Fruit fly (Drosophila melanogaster) whole organism, embryonic: Measurements from ENCODE around the gene CG15449.

Experiments used
- Bgb ChIP-seq: fragments of 200-800 bp; sonication (Bioruptor generic); IDR thresholded peaks from 2 replicates; pipeline ENCODE4 v1.3.6; 2022; ENCODE audit warnings: missing biosample characterization, missing genetic modification characterization; ENCODE audit not compliant: partially characterized antibody
- Blimp-1 ChIP-seq: fragments of 200-800 bp; sonication (Bioruptor generic); optimal IDR thresholded peaks from 3 replicates; lab custom pipeline; 2018; ENCODE audit warnings: missing biosample characterization, missing genetic modification characterization, mild to moderate bottlenecking, moderate library complexity, missing genetic modification reagents
- CG11695 ChIP-seq: fragments of 200-800 bp; sonication (Bioruptor generic); IDR thresholded peaks from 3 replicates; pipeline ENCODE4 v1.3.6; 2022; ENCODE audit warnings: missing biosample characterization, missing genetic modification characterization
- CG11696 ChIP-seq: fragments of 200-800 bp; sonication (Bioruptor generic); IDR thresholded peaks from 2 replicates; pipeline ENCODE4 v1.3.6; 2022; ENCODE audit warnings: missing biosample characterization, missing genetic modification characterization
- CG12219 ChIP-seq: fragments of 200-800 bp; sonication (Bioruptor generic); optimal IDR thresholded peaks from 3 replicates; lab custom pipeline; 2018; ENCODE audit warnings: missing biosample characterization, mild to moderate bottlenecking, missing genetic modification characterization
- CG15696 ChIP-seq: fragments of 200-800 bp; sonication (Bioruptor generic); optimal IDR thresholded peaks from 2 replicates; lab custom pipeline; 2019; ENCODE audit warnings: missing biosample characterization, mild to moderate bottlenecking, missing genetic modification characterization, moderate library complexity
- CG16863 ChIP-seq: fragments of 200-800 bp; sonication (Bioruptor generic); optimal IDR thresholded peaks from 3 replicates; lab custom pipeline; 2016; ENCODE audit warnings: missing biosample characterization, missing genetic modification characterization
- CG17802 ChIP-seq: fragments of 200-800 bp; sonication (Bioruptor generic); optimal IDR thresholded peaks from 2 replicates; lab custom pipeline; 2018; ENCODE audit warnings: missing biosample characterization, mild to moderate bottlenecking, missing genetic modification characterization, moderate library complexity
- CG2116 ChIP-seq: fragments of 200-800 bp; sonication (Bioruptor generic); optimal IDR thresholded peaks from 3 replicates; lab custom pipeline; 2018; ENCODE audit warnings: missing biosample characterization, mild to moderate bottlenecking, missing genetic modification characterization
- CG2678 ChIP-seq: fragments of 200-800 bp; sonication (Bioruptor generic); optimal IDR thresholded peaks from 3 replicates; lab custom pipeline; 2019; ENCODE audit warnings: missing biosample characterization, mild to moderate bottlenecking, missing genetic modification characterization, moderate library complexity
- CG2889 ChIP-seq: fragments of 200-800 bp; sonication (Bioruptor generic); IDR thresholded peaks from 3 replicates; pipeline ENCODE4 v1.3.6; 2022; ENCODE audit warnings: missing biosample characterization, missing genetic modification characterization
- CG32532 ChIP-seq: fragments of 200-800 bp; sonication (Bioruptor generic); IDR thresholded peaks from 2 replicates; pipeline ENCODE4 v1.3.6; 2022; ENCODE audit warnings: missing biosample characterization, missing genetic modification characterization
- CG3838 ChIP-seq: fragments of 200-800 bp; sonication (Bioruptor generic); optimal IDR thresholded peaks from 3 replicates; lab custom pipeline; 2016; ENCODE audit warnings: missing biosample characterization, missing genetic modification characterization
- CG4424 ChIP-seq: fragments of 200-800 bp; sonication (Bioruptor generic); optimal IDR thresholded peaks from 3 replicates; lab custom pipeline; 2016; ENCODE audit warnings: missing biosample characterization, missing genetic modification characterization
- CG6689 ChIP-seq: fragments of 200-800 bp; sonication (Bioruptor generic); IDR thresholded peaks from 2 replicates; pipeline ENCODE4 v1.3.6; 2022; ENCODE audit warnings: missing biosample characterization, missing genetic modification characterization
- CG6813 ChIP-seq: fragments of 200-800 bp; sonication (Bioruptor generic); optimal IDR thresholded peaks from 2 replicates; lab custom pipeline; 2017; ENCODE audit warnings: missing biosample characterization, missing genetic modification characterization, mild to moderate bottlenecking, moderate library complexity, missing genetic modification reagents
- CG7987 ChIP-seq: fragments of 200-800 bp; sonication (Bioruptor generic); optimal IDR thresholded peaks from 2 replicates; lab custom pipeline; 2018; ENCODE audit warnings: missing biosample characterization, mild to moderate bottlenecking, missing genetic modification characterization, moderate library complexity
- CG8290 ChIP-seq, 3 experiments: fragments of 200-800 bp; sonication (Bioruptor generic); optimal IDR thresholded peaks; 2 replicates each; lab custom pipeline; 2016 to 2019; ENCODE audit warnings: missing biosample characterization in 3 of 3, missing genetic modification characterization in 3 of 3, mild to moderate bottlenecking in 2 of 3, moderate library complexity in 1 of 3
- CG9437 ChIP-seq: fragments of 200-800 bp; sonication (Bioruptor generic); optimal IDR thresholded peaks from 2 replicates; lab custom pipeline; 2018; ENCODE audit warnings: missing biosample characterization, mild to moderate bottlenecking, missing genetic modification characterization
- D19B ChIP-seq: fragments of 200-800 bp; sonication (Bioruptor generic); optimal IDR thresholded peaks from 2 replicates; lab custom pipeline; 2017; ENCODE audit warnings: missing biosample characterization, mild to moderate bottlenecking, missing genetic modification characterization
- Ets97D ChIP-seq: fragments of 200-800 bp; sonication (Bioruptor generic); optimal IDR thresholded peaks from 3 replicates; lab custom pipeline; 2016; ENCODE audit warnings: missing biosample characterization, missing genetic modification characterization
- GATAe ChIP-seq: fragments of 200-800 bp; sonication (Bioruptor generic); conservative IDR thresholded peaks from 2 replicates; pipeline ENCODE4 v1.3.6; 2022; ENCODE audit warnings: missing biosample characterization, missing genetic modification characterization
- Max ChIP-seq: fragments of 200-800 bp; sonication (Bioruptor generic); optimal IDR thresholded peaks from 2 replicates; lab custom pipeline; 2016; ENCODE audit warnings: missing biosample characterization, mild to moderate bottlenecking, missing genetic modification characterization
- NC2α ChIP-seq: fragments of 200-800 bp; sonication (Bioruptor generic); optimal IDR thresholded peaks from 2 replicates; lab custom pipeline; 2016; ENCODE audit warnings: missing biosample characterization, missing genetic modification characterization
- Nf-YA ChIP-seq: fragments of 200-800 bp; sonication (Bioruptor generic); IDR thresholded peaks from 2 replicates; pipeline ENCODE4 v1.3.6; 2022; ENCODE audit warnings: missing biosample characterization, missing genetic modification characterization
- NfI ChIP-seq: fragments of 200-800 bp; sonication (Bioruptor generic); optimal IDR thresholded peaks from 3 replicates; lab custom pipeline; 2018; ENCODE audit warnings: missing biosample characterization, mild to moderate bottlenecking, missing genetic modification characterization, moderate library complexity
- Pdp1 ChIP-seq, 2 experiments: fragments of 200-800 bp; sonication (Bioruptor generic); optimal IDR thresholded peaks; 3 replicates each; lab custom pipeline; 2016; ENCODE audit warnings: missing biosample characterization in 2 of 2, missing genetic modification characterization in 2 of 2, mild to moderate bottlenecking in 1 of 2, moderate library complexity in 1 of 2
- Sox100B ChIP-seq: fragments of 200-800 bp; sonication (Bioruptor generic); optimal IDR thresholded peaks from 3 replicates; lab custom pipeline; 2018; ENCODE audit warnings: missing biosample characterization, mild to moderate bottlenecking, missing genetic modification characterization
- Sox102F ChIP-seq: fragments of 200-800 bp; sonication (Bioruptor generic); optimal IDR thresholded peaks from 2 replicates; lab custom pipeline; 2018; ENCODE audit warnings: missing biosample characterization, mild to moderate bottlenecking, missing genetic modification characterization, moderate library complexity
- Sry-δ ChIP-seq: fragments of 200-800 bp; sonication (Bioruptor generic); optimal IDR thresholded peaks from 2 replicates; lab custom pipeline; 2016; ENCODE audit warnings: missing biosample characterization, missing genetic modification characterization
- al ChIP-seq: fragments of 200-800 bp; sonication (Bioruptor generic); IDR thresholded peaks from 2 replicates; pipeline ENCODE4 v1.3.6; 2022; ENCODE audit warnings: missing biosample characterization, missing genetic modification characterization
- ap ChIP-seq: fragments of 200-800 bp; sonication (Bioruptor generic); IDR thresholded peaks from 2 replicates; pipeline ENCODE4 v1.3.6; 2022; ENCODE audit warnings: missing biosample characterization, missing genetic modification characterization
- ara ChIP-seq: fragments of 200-800 bp; sonication (Bioruptor generic); IDR thresholded peaks from 2 replicates; pipeline ENCODE4 v1.3.6; 2022; ENCODE audit warnings: missing biosample characterization, missing genetic modification characterization
- bab2 ChIP-seq: fragments of 200-800 bp; sonication (Bioruptor generic); optimal IDR thresholded peaks from 2 replicates; lab custom pipeline; 2016; ENCODE audit warnings: missing biosample characterization, missing genetic modification characterization
- cg ChIP-seq: fragments of 200-800 bp; sonication (Bioruptor generic); optimal IDR thresholded peaks from 3 replicates; lab custom pipeline; 2019; ENCODE audit warnings: missing biosample characterization, mild to moderate bottlenecking, missing genetic modification characterization, moderate library complexity
- corto ChIP-seq: fragments of 200-800 bp; sonication (Bioruptor generic); optimal IDR thresholded peaks from 2 replicates; lab custom pipeline; 2016; ENCODE audit warnings: missing biosample characterization, mild to moderate bottlenecking, missing genetic modification characterization, moderate library complexity
- gcm2 ChIP-seq: fragments of 200-800 bp; sonication (Bioruptor generic); optimal IDR thresholded peaks from 2 replicates; lab custom pipeline; 2016; ENCODE audit warnings: missing biosample characterization, missing genetic modification characterization
- lab ChIP-seq: fragments of 200-800 bp; sonication (Bioruptor generic); optimal IDR thresholded peaks from 3 replicates; lab custom pipeline; 2017; ENCODE audit warnings: missing biosample characterization, missing genetic modification characterization, mild to moderate bottlenecking, moderate library complexity, missing genetic modification reagents
- lola ChIP-seq, 3 experiments: fragments of >200 bp in 2 of 3; fragments of 200-800 bp in 1 of 3; sonication (Bioruptor generic) in 1 of 3; optimal IDR thresholded peaks; 2 replicates each; lab custom pipeline; 2017 to 2019; ENCODE audit warnings: missing biosample characterization in 3 of 3, missing genetic modification characterization in 3 of 3, mild to moderate bottlenecking in 1 of 3, moderate library complexity in 1 of 3
- nerfin-2 ChIP-seq: fragments of 200-800 bp; sonication (Bioruptor generic); IDR thresholded peaks from 2 replicates; pipeline ENCODE4 v1.3.6; 2022; ENCODE audit warnings: missing biosample characterization, missing genetic modification characterization; ENCODE audit not compliant: partially characterized antibody
- nmo ChIP-seq: fragments of 200-800 bp; sonication (Bioruptor generic); optimal IDR thresholded peaks from 2 replicates; lab custom pipeline; 2018; ENCODE audit warnings: missing biosample characterization, mild to moderate bottlenecking, missing genetic modification characterization, moderate library complexity
- row ChIP-seq: fragments of 200-800 bp; sonication (Bioruptor generic); IDR thresholded peaks from 3 replicates; pipeline ENCODE4 v1.3.6; 2022; ENCODE audit warnings: missing biosample characterization, missing genetic modification characterization
- sc ChIP-seq, 3 experiments: fragments of >200 bp in 2 of 3; fragments of 200-800 bp in 1 of 3; sonication (Bioruptor generic) in 1 of 3; optimal IDR thresholded peaks; 2 replicates in 2 of 3; 3 replicates in 1 of 3; lab custom pipeline; 2017; ENCODE audit warnings: mild to moderate bottlenecking in 1 of 3, missing biosample characterization in 1 of 3, missing genetic modification characterization in 1 of 3, missing genetic modification reagents in 1 of 3
- sens ChIP-seq: fragments of 200-800 bp; sonication (Bioruptor generic); peaks from one replicate; lab custom pipeline; 2016; ENCODE audit warnings: missing biosample characterization, missing genetic modification characterization
- stwl ChIP-seq: fragments of 200-800 bp; sonication (Bioruptor generic); optimal IDR thresholded peaks from 3 replicates; lab custom pipeline; 2018; ENCODE audit warnings: missing biosample characterization, mild to moderate bottlenecking, missing genetic modification characterization, moderate library complexity
- tgo ChIP-seq: fragments of 200-800 bp; sonication (Bioruptor generic); IDR thresholded peaks from 3 replicates; pipeline ENCODE4 v1.3.6; 2022; ENCODE audit warnings: missing biosample characterization, missing genetic modification characterization
- zen ChIP-seq: fragments of 200-800 bp; sonication (Bioruptor generic); optimal IDR thresholded peaks from 3 replicates; lab custom pipeline; 2018; ENCODE audit warnings: missing biosample characterization, mild to moderate bottlenecking, missing genetic modification characterization, moderate library complexity
- zen2 ChIP-seq: fragments of 200-800 bp; sonication (Bioruptor generic); IDR thresholded peaks from 3 replicates; pipeline ENCODE4 v1.3.6; 2022; ENCODE audit warnings: missing biosample characterization, missing genetic modification characterization; ENCODE audit not compliant: partially characterized antibody
- zfh1 ChIP-seq: fragments of 200-800 bp; sonication (Bioruptor generic); IDR thresholded peaks from 3 replicates; pipeline ENCODE4 v1.3.6; 2022; ENCODE audit warnings: missing biosample characterization, missing genetic modification characterization

The CG15449 gene

DNA sequence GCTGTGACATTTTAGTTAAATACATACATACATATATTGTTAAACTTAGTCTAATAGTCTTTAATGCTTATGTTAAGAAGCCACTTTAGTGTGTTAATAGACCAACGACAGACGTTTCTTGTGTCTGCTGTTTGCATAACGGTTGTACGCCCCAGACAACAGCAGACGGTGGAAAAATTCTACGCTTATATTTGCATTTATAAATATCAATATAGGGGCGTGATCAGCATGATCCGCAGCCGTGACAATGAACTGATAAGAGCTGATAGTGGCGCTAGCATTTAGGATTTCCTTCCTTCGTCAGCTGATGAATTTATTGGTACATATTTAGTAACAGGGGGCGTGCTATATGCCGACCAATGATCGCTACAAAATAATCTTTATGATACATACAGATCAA, 25.4 kb upstream of the CG15449 start:
- no peak for TF ChIP-seq zen2 (GFP tag; lab: Robert Waterston, UW)
- no peak for TF ChIP-seq sc (optimal IDR thresholded peaks at IDR 0.05; lab: Kevin White, UChicago)
- TF ChIP-seq sc (GFP tag; optimal IDR thresholded peaks at IDR 0.05; lab: Kevin White, UChicago), result no peak
- TF ChIP-seq CG17802 (tag; lab: Kevin White, UChicago), result no peak
- TF ChIP-seq stwl (tag; lab: Kevin White, UChicago), result no peak
- no peak for TF ChIP-seq lab (GFP tag; lab: Kevin White, UChicago)
- TF ChIP-seq CG6813 (GFP tag; lab: Kevin White, UChicago), result peak; percentile 14
- TF ChIP-seq CG4424 (GFP tag; lab: Kevin White, UChicago), result no peak
- no peak for TF ChIP-seq Sry-δ (GFP tag; lab: Kevin White, UChicago)
- peak; percentile 51 for TF ChIP-seq CG7987 (GFP tag; lab: Kevin White, UChicago)
- no peak for TF ChIP-seq ap (GFP tag; lab: Robert Waterston, UW)
- no peak for TF ChIP-seq nerfin-2 (GFP tag; lab: Robert Waterston, UW)
- TF ChIP-seq Sox100B (GFP tag; lab: Kevin White, UChicago), result no peak
- TF ChIP-seq GATAe (GFP tag; lab: Robert Waterston, UW), result no peak
- no peak for TF ChIP-seq CG2116
- TF ChIP-seq CG16863 (GFP tag; lab: Kevin White, UChicago), result no peak
- no peak for TF ChIP-seq bab2
- TF ChIP-seq sens (GFP tag; lab: Kevin White, UChicago), result peak; percentile 33
- no peak for TF ChIP-seq CG9437 (GFP tag; lab: Kevin White, UChicago)
- no peak for TF ChIP-seq CG3838
- TF ChIP-seq gcm2 (GFP tag; lab: Kevin White, UChicago), result no peak
- no peak for TF ChIP-seq Ets97D (GFP tag; lab: Kevin White, UChicago)
- peak; percentile 12 for TF ChIP-seq CG15696 (tag; lab: Kevin White, UChicago)
- peak in 1 of 2 experiments; percentile 6 for TF ChIP-seq Pdp1 (GFP tag; optimal IDR thresholded peaks at IDR 0.05; lab: Kevin White, UChicago)
- TF ChIP-seq CG2678 (tag; lab: Kevin White, UChicago), result peak; percentile 2
- TF ChIP-seq Blimp-1 (GFP tag; lab: Kevin White, UChicago), result peak; percentile 11
- no peak for TF ChIP-seq D19B (GFP tag; lab: Kevin White, UChicago)
- TF ChIP-seq nmo, result no peak
- TF ChIP-seq lola (GFP tag; optimal IDR thresholded peaks at IDR 0.05; lab: Kevin White, UChicago), result no peak
- no peak for TF ChIP-seq CG12219 (GFP tag; lab: Kevin White, UChicago)
- no peak for TF ChIP-seq NC2α (GFP tag; lab: Kevin White, UChicago)
- TF ChIP-seq Bgb (GFP tag; lab: Robert Waterston, UW), result no peak
- TF ChIP-seq, all 482 proteins: peak for 7

DNA sequence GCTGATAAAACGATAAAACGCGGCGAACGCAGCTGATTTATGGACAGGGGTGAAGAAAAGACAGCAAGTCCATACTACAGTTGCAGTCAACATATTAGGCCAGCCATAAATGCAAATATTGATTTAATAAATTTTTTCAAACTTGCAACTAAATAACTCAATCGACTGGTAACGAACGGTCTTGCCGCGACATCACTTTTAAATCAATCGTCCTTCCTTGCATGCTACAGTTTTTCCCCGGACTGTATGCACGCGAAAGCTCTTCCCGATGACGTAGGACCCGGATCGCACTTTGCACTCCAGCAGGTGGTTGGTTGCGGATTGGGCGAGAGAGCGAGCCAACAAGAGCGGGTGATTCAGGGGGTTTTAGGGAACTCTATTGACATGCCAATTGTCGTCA, 24.5 kb upstream of the CG15449 start:
- TF ChIP-seq tgo (GFP tag; lab: Robert Waterston, UW) (no peak), CG2889 (GFP tag; lab: Robert Waterston, UW) (0 out of 3 replicates have a peak, but pooled peaks have one; percentile 15), CG7987 (GFP tag; lab: Kevin White, UChicago) (no peak), Sox102F (GFP tag; lab: Kevin White, UChicago) (peak; percentile 5), al (no peak), CG11695 (no peak), cg (no peak), CG11696 (peak; percentile 72), ara (GFP tag; lab: Robert Waterston, UW) (no peak), Nf-YA (GFP tag; lab: Robert Waterston, UW) (no peak), row (peak; percentile 46; the same call in 2 of the 3 replicates), NfI (GFP tag; lab: Kevin White, UChicago) (peak; percentile 10), CG6689 (0 out of 2 replicates have a peak, but pooled peaks have one; percentile 19), zfh1 (GFP tag; lab: Robert Waterston, UW) (0 out of 3 replicates have a peak, but pooled peaks have one; percentile 49), CG8290 (GFP tag; optimal IDR thresholded peaks at IDR 0.05; lab: Kevin White, UChicago) (no peak), CG8290 (tag; optimal IDR thresholded peaks at IDR 0.05; lab: Kevin White, UChicago) (peak in 1 of 2 experiments; percentile 47), CG32532 (peak; percentile 20; the same call in 1 of the 2 replicates), Max (GFP tag; lab: Kevin White, UChicago) (no peak), zen (tag; lab: Kevin White, UChicago) (no peak), corto (GFP tag; lab: Kevin White, UChicago) (peak; percentile 72)
